Fruit fly (Drosophila melanogaster) whole organism, embryonic: Measurements from ENCODE around the gene mst.

Experiments
- Abd-B ChIP-seq: fragments of 200-800 bp; sonication (Bioruptor generic); optimal IDR thresholded peaks from 2 replicates; lab custom pipeline; 2018; ENCODE audit warnings: missing biosample characterization, mild to moderate bottlenecking, missing genetic modification characterization, moderate library complexity
- Adf1 ChIP-seq: fragments of 200-800 bp; sonication (Bioruptor generic); IDR thresholded peaks from 2 replicates; pipeline ENCODE4 v1.3.6; 2022; ENCODE audit warnings: missing biosample characterization, missing genetic modification characterization
- Atf-2 ChIP-seq: fragments of 200-800 bp; sonication (Bioruptor generic); optimal IDR thresholded peaks from 2 replicates; lab custom pipeline; 2016; ENCODE audit warnings: missing biosample characterization, missing genetic modification characterization
- Bgb ChIP-seq: fragments of 200-800 bp; sonication (Bioruptor generic); IDR thresholded peaks from 2 replicates; pipeline ENCODE4 v1.3.6; 2022; ENCODE audit warnings: missing biosample characterization, missing genetic modification characterization; ENCODE audit not compliant: partially characterized antibody
- CG1024 ChIP-seq: fragments of 200-800 bp; sonication (Bioruptor generic); IDR thresholded peaks from 2 replicates; pipeline ENCODE4 v1.3.6; 2022; ENCODE audit warnings: missing biosample characterization, missing genetic modification characterization
- CG10654 ChIP-seq: fragments of 200-800 bp; sonication (Bioruptor generic); optimal IDR thresholded peaks from 2 replicates; lab custom pipeline; 2016; ENCODE audit warnings: missing biosample characterization, missing genetic modification characterization
- CG11560 ChIP-seq: fragments of 200-800 bp; sonication (Bioruptor generic); IDR thresholded peaks from 3 replicates; pipeline ENCODE4 v1.3.6; 2022; ENCODE audit warnings: missing biosample characterization, missing genetic modification characterization
- CG15601 ChIP-seq: fragments of 200-800 bp; sonication (Bioruptor generic); optimal IDR thresholded peaks from 3 replicates; lab custom pipeline; 2019; ENCODE audit warnings: missing biosample characterization, mild to moderate bottlenecking, missing genetic modification characterization, moderate library complexity
- CG1602 ChIP-seq: fragments of 200-800 bp; sonication (Bioruptor generic); optimal IDR thresholded peaks from 3 replicates; lab custom pipeline; 2016; ENCODE audit warnings: missing biosample characterization, missing genetic modification characterization
- CG16863 ChIP-seq: fragments of 200-800 bp; sonication (Bioruptor generic); optimal IDR thresholded peaks from 3 replicates; lab custom pipeline; 2016; ENCODE audit warnings: missing biosample characterization, missing genetic modification characterization
- CG18599 ChIP-seq: fragments of 200-800 bp; sonication (Bioruptor generic); optimal IDR thresholded peaks from 3 replicates; lab custom pipeline; 2017; ENCODE audit warnings: missing biosample characterization, missing genetic modification characterization, mild to moderate bottlenecking, moderate library complexity, missing genetic modification reagents
- CG31365 ChIP-seq: fragments of 200-800 bp; sonication (Bioruptor generic); optimal IDR thresholded peaks from 2 replicates; lab custom pipeline; 2018; ENCODE audit warnings: missing biosample characterization, mild to moderate bottlenecking, missing genetic modification characterization
- CG3163 ChIP-seq: fragments of 200-800 bp; sonication (Bioruptor generic); optimal IDR thresholded peaks from 3 replicates; lab custom pipeline; 2016; ENCODE audit warnings: missing biosample characterization, missing genetic modification characterization
- CG33557 ChIP-seq: fragments of 200-800 bp; sonication (Bioruptor generic); optimal IDR thresholded peaks from 2 replicates; lab custom pipeline; 2019; ENCODE audit warnings: missing biosample characterization, mild to moderate bottlenecking, missing genetic modification characterization, moderate library complexity
- CG4730 ChIP-seq: fragments of 200-800 bp; sonication (Bioruptor generic); IDR thresholded peaks from 2 replicates; pipeline ENCODE4 v1.3.6; 2022; ENCODE audit warnings: missing biosample characterization, missing genetic modification characterization
- CG5953 ChIP-seq: fragments of 200-800 bp; sonication (Bioruptor generic); IDR thresholded peaks from 2 replicates; pipeline ENCODE4 v1.3.6; 2022; ENCODE audit warnings: missing biosample characterization, missing genetic modification characterization
- CG8924 ChIP-seq: fragments of 200-800 bp; optimal IDR thresholded peaks from 3 replicates; lab custom pipeline; 2019; ENCODE audit warnings: missing biosample characterization, mild to moderate bottlenecking, missing genetic modification characterization, moderate library complexity
- CG9437 ChIP-seq: fragments of 200-800 bp; sonication (Bioruptor generic); optimal IDR thresholded peaks from 2 replicates; lab custom pipeline; 2018; ENCODE audit warnings: missing biosample characterization, mild to moderate bottlenecking, missing genetic modification characterization
- CG9817 ChIP-seq: fragments of 200-800 bp; sonication (Bioruptor generic); optimal IDR thresholded peaks from 2 replicates; lab custom pipeline; 2018; ENCODE audit warnings: missing biosample characterization, mild to moderate bottlenecking, missing genetic modification characterization, moderate library complexity
- CG9876 ChIP-seq: fragments of 200-800 bp; sonication (Bioruptor generic); optimal IDR thresholded peaks from 2 replicates; lab custom pipeline; 2016; ENCODE audit warnings: missing biosample characterization, missing genetic modification characterization
- CG9932 ChIP-seq: fragments of 200-800 bp; sonication (Bioruptor generic); IDR thresholded peaks from 2 replicates; pipeline ENCODE4 v1.3.6; 2022; ENCODE audit warnings: missing biosample characterization, missing genetic modification characterization
- Camta ChIP-seq: fragments of 200-800 bp; sonication (Bioruptor generic); optimal IDR thresholded peaks from 2 replicates; lab custom pipeline; 2016; ENCODE audit warnings: missing biosample characterization, missing genetic modification characterization
- Deaf1 ChIP-seq: fragments of 200-800 bp; optimal IDR thresholded peaks from 3 replicates; lab custom pipeline; 2019; ENCODE audit warnings: missing biosample characterization, mild to moderate bottlenecking, missing genetic modification characterization, moderate library complexity
- E2f1 ChIP-seq: fragments of 200-800 bp; sonication (Bioruptor generic); IDR thresholded peaks from 2 replicates; pipeline ENCODE4 v1.3.6; 2022; ENCODE audit warnings: missing biosample characterization, missing genetic modification characterization
- E2f2 ChIP-seq: fragments of 200-800 bp; sonication (Bioruptor generic); IDR thresholded peaks from 2 replicates; pipeline ENCODE4 v1.3.6; 2022; ENCODE audit warnings: missing biosample characterization, missing genetic modification characterization
- Gsc ChIP-seq: fragments of 200-800 bp; sonication (Bioruptor generic); IDR thresholded peaks from 2 replicates; pipeline ENCODE4 v1.3.6; 2022; ENCODE audit warnings: missing biosample characterization, missing genetic modification characterization
- Hand ChIP-seq: fragments of 200-800 bp; sonication (Bioruptor generic); optimal IDR thresholded peaks from 2 replicates; lab custom pipeline; 2017; ENCODE audit warnings: mild to moderate bottlenecking, missing biosample characterization, missing genetic modification reagents, missing genetic modification characterization
- Hsf ChIP-seq: fragments of 200-800 bp; sonication (Bioruptor generic); optimal IDR thresholded peaks from 3 replicates; lab custom pipeline; 2016; ENCODE audit warnings: missing biosample characterization, missing genetic modification characterization
- Lpt ChIP-seq: fragments of >200 bp; optimal IDR thresholded peaks from 2 replicates; lab custom pipeline; 2018; ENCODE audit warnings: missing biosample characterization, missing genetic modification characterization
- NC2α ChIP-seq: fragments of 200-800 bp; sonication (Bioruptor generic); optimal IDR thresholded peaks from 2 replicates; lab custom pipeline; 2016; ENCODE audit warnings: missing biosample characterization, missing genetic modification characterization
- Nf-YA ChIP-seq: fragments of 200-800 bp; sonication (Bioruptor generic); IDR thresholded peaks from 2 replicates; pipeline ENCODE4 v1.3.6; 2022; ENCODE audit warnings: missing biosample characterization, missing genetic modification characterization
- Oaz ChIP-seq: fragments of 200-800 bp; sonication (Bioruptor generic); IDR thresholded peaks from 2 replicates; pipeline ENCODE4 v1.3.6; 2022; ENCODE audit warnings: missing biosample characterization, missing genetic modification characterization
- PHDP ChIP-seq: fragments of 200-800 bp; sonication (Bioruptor generic); optimal IDR thresholded peaks from 3 replicates; lab custom pipeline; 2018; ENCODE audit warnings: missing biosample characterization, mild to moderate bottlenecking, missing genetic modification characterization, moderate library complexity
- Ptx1 ChIP-seq: fragments of 200-800 bp; sonication (Bioruptor generic); IDR thresholded peaks from 2 replicates; pipeline ENCODE4 v1.3.6; 2022; ENCODE audit warnings: missing biosample characterization, missing genetic modification characterization
- Side ChIP-seq: fragments of 200-800 bp; sonication (Bioruptor generic); optimal IDR thresholded peaks from 2 replicates; lab custom pipeline; 2016; ENCODE audit warnings: missing biosample characterization, missing genetic modification characterization
- Taf1 ChIP-seq: fragments of 200-800 bp; sonication (Bioruptor generic); IDR thresholded peaks from 2 replicates; pipeline ENCODE4 v1.3.6; 2022; ENCODE audit warnings: missing biosample characterization, missing genetic modification characterization
- Vsx1 ChIP-seq: fragments of 200-800 bp; sonication (Bioruptor generic); optimal IDR thresholded peaks from 2 replicates; lab custom pipeline; 2017; ENCODE audit warnings: missing biosample characterization, mild to moderate bottlenecking, missing genetic modification characterization, missing genetic modification reagents
- ap ChIP-seq: fragments of 200-800 bp; sonication (Bioruptor generic); IDR thresholded peaks from 2 replicates; pipeline ENCODE4 v1.3.6; 2022; ENCODE audit warnings: missing biosample characterization, missing genetic modification characterization
- bbx ChIP-seq: fragments of 200-800 bp; sonication (Bioruptor generic); IDR thresholded peaks from 2 replicates; pipeline ENCODE4 v1.3.6; 2022; ENCODE audit warnings: missing biosample characterization, missing genetic modification characterization; ENCODE audit not compliant: partially characterized antibody
- danr ChIP-seq: fragments of 200-800 bp; sonication (Bioruptor generic); IDR thresholded peaks from 2 replicates; pipeline ENCODE4 v1.3.6; 2022; ENCODE audit warnings: missing biosample characterization, missing genetic modification characterization
- fd64A ChIP-seq: fragments of 200-800 bp; sonication (Bioruptor generic); optimal IDR thresholded peaks from 3 replicates; lab custom pipeline; 2018; ENCODE audit warnings: missing biosample characterization, mild to moderate bottlenecking, missing genetic modification characterization
- ind ChIP-seq: fragments of 200-800 bp; sonication (Bioruptor generic); optimal IDR thresholded peaks from 3 replicates; lab custom pipeline; 2016; ENCODE audit warnings: missing biosample characterization, missing genetic modification characterization
- nom ChIP-seq: fragments of 200-800 bp; sonication (Bioruptor generic); optimal IDR thresholded peaks from 2 replicates; lab custom pipeline; 2017; ENCODE audit warnings: missing biosample characterization, missing genetic modification characterization, mild to moderate bottlenecking, moderate library complexity, missing genetic modification reagents
- pan ChIP-seq, 4 experiments: fragments of >200 bp in 3 of 4; fragments of 200-800 bp in 1 of 4; sonication (Bioruptor generic) in 1 of 4; optimal IDR thresholded peaks in 3 of 4; IDR thresholded peaks in 1 of 4; 2 replicates each; pipeline versions ENCODE4 v1.3.6 to Lab custom; 2017 to 2022; ENCODE audit warnings: missing biosample characterization in 2 of 4, missing genetic modification characterization in 2 of 4, mixed read lengths in 1 of 4
- sima ChIP-seq: fragments of 200-800 bp; sonication (Bioruptor generic); optimal IDR thresholded peaks from 2 replicates; lab custom pipeline; 2016; ENCODE audit warnings: missing biosample characterization, missing genetic modification characterization
- slou ChIP-seq: fragments of 200-800 bp; sonication (Bioruptor generic); optimal IDR thresholded peaks from 3 replicates; lab custom pipeline; 2016; ENCODE audit warnings: missing biosample characterization, missing genetic modification characterization
- tap ChIP-seq: fragments of 200-800 bp; optimal IDR thresholded peaks from 3 replicates; lab custom pipeline; 2019; ENCODE audit warnings: missing biosample characterization, mild to moderate bottlenecking, missing genetic modification characterization, moderate library complexity
- trem ChIP-seq: fragments of 200-800 bp; optimal IDR thresholded peaks from 3 replicates; lab custom pipeline; 2019; ENCODE audit warnings: missing biosample characterization, mild to moderate bottlenecking, missing genetic modification characterization, moderate library complexity
- unpg ChIP-seq: fragments of 200-800 bp; sonication (Bioruptor generic); optimal IDR thresholded peaks from 3 replicates; lab custom pipeline; 2018; ENCODE audit warnings: missing biosample characterization, mild to moderate bottlenecking, missing genetic modification characterization, moderate library complexity
- vvl ChIP-seq: fragments of 200-800 bp; sonication (Bioruptor generic); IDR thresholded peaks from 2 replicates; pipeline ENCODE4 v1.3.6; 2022; ENCODE audit warnings: missing biosample characterization, missing genetic modification characterization

Gene mst

DNA sequence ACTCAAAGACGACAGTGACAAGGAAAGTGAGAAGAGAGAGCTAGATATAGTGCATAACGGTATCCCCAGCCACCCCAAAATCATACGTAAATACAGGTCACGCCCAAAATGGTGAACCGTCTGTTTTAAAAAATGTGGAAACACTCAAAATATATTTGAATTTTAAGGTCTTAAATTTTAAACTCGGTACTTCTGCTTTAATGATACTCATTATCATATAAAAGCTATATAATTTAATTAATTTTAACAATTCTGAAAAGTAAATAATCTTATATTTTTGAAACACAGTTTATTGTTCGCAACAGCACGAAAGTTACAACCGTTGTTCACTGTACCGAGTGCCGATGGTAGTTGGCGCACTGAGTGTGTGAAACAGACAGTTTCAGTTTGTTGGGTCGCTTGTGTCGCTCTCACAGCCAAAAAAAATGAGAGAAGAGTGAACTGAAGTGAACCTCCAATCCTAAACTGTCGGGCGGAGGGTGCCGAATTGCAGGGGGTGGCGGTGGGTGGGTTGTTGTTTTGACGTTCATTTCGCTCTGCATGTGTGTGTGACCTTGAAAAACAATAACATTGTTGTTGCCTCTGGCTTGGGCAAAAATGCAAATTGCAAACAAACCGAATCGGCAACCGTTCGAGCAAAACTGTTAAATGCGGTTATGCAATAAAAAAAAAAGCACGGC lies 22.3 kb upstream of the mst start (continued):
- peak; percentile 84 for TF ChIP-seq Vsx1 (GFP tag; lab: Kevin White, UChicago)
- TF ChIP-seq PHDP (tag; lab: Kevin White, UChicago), result peak; percentile 93
- no peak for TF ChIP-seq CG3163 (GFP tag; lab: Kevin White, UChicago)
- TF ChIP-seq Bgb, result no peak
- peak; percentile 37 for TF ChIP-seq CG31365 (tag; lab: Kevin White, UChicago)
- TF ChIP-seq CG15601 (tag; lab: Kevin White, UChicago), result peak; percentile 92
- TF ChIP-seq Adf1, result peak; percentile 70
- TF ChIP-seq CG5953 (GFP tag; lab: Robert Waterston, UW), result peak; percentile 57; the same call in 1 of the 2 replicates
- no peak; the same call in 1 of the 2 replicates for TF ChIP-seq CG1024 (GFP tag; lab: Robert Waterston, UW)
- TF ChIP-seq CG18599 (GFP tag; lab: Kevin White, UChicago), result peak; percentile 97
- TF ChIP-seq Atf-2 (GFP tag; lab: Kevin White, UChicago), result peak; percentile 25
- TF ChIP-seq Nf-YA (GFP tag; lab: Robert Waterston, UW), result peak; percentile 56
- TF ChIP-seq CG9437 (GFP tag; lab: Kevin White, UChicago), result peak; percentile 86
- peak; percentile 78 for TF ChIP-seq CG10654 (GFP tag; lab: Kevin White, UChicago)
- TF ChIP-seq CG1602, result peak; percentile 87
- TF ChIP-seq ap, result peak; percentile 57
- TF ChIP-seq bbx, result peak; percentile 23; the same call in 1 of the 2 replicates
- peak; percentile 79 for TF ChIP-seq CG11560 (tag; lab: Robert Waterston, UW)
- TF ChIP-seq CG33557, result peak; percentile 85
- TF ChIP-seq Ptx1 (GFP tag; lab: Robert Waterston, UW), result peak; percentile 93
- TF ChIP-seq Lpt (GFP tag; lab: Kevin White, UChicago), result no peak
- peak; percentile 68 for TF ChIP-seq fd64A
- peak; percentile 50 for TF ChIP-seq Hsf (GFP tag; lab: Kevin White, UChicago)
- TF ChIP-seq CG9817, result peak; percentile 89
- TF ChIP-seq slou (GFP tag; lab: Kevin White, UChicago), result peak; percentile 70
- peak; percentile 88 for TF ChIP-seq E2f1
- peak; percentile 82 for TF ChIP-seq Oaz (GFP tag; lab: Robert Waterston, UW)
- TF ChIP-seq danr (GFP tag; lab: Robert Waterston, UW), result peak; percentile 76
- TF ChIP-seq sima (GFP tag; lab: Kevin White, UChicago), result no peak
- peak; percentile 69 for TF ChIP-seq E2f2 (GFP tag; lab: Robert Waterston, UW)
- peak; percentile 96 for TF ChIP-seq CG8924
- no peak for TF ChIP-seq Side
- no peak for TF ChIP-seq Camta (GFP tag; lab: Kevin White, UChicago)
- TF ChIP-seq Deaf1 (tag; lab: Kevin White, UChicago), result peak; percentile 78
- no peak for TF ChIP-seq NC2α (GFP tag; lab: Kevin White, UChicago)
- peak; percentile 88 for TF ChIP-seq vvl (GFP tag; lab: Robert Waterston, UW)
- peak; percentile 91 for TF ChIP-seq tap (tag; lab: Kevin White, UChicago)
- peak; percentile 34 for TF ChIP-seq CG16863 (GFP tag; lab: Kevin White, UChicago)
- TF ChIP-seq pan (optimal IDR thresholded peaks at IDR 0.05; lab: Kevin White, UChicago), result no peak
- TF ChIP-seq pan (GFP tag; optimal IDR thresholded peaks at IDR 0.05 in 1 of 2, IDR thresholded peaks at IDR 0.05 in 1 of 2), result peak in 1 of 2 experiments; percentile 87
- peak; percentile 88 for TF ChIP-seq CG9932
- TF ChIP-seq Gsc (GFP tag; lab: Robert Waterston, UW), result peak; percentile 69
- TF ChIP-seq CG9876 (GFP tag; lab: Kevin White, UChicago), result no peak
- peak; percentile 91 for TF ChIP-seq unpg (GFP tag; lab: Kevin White, UChicago)
- peak; percentile 90 for TF ChIP-seq Abd-B
- TF ChIP-seq CG4730 (GFP tag; lab: Robert Waterston, UW), result peak; percentile 84
- peak; percentile 93 for TF ChIP-seq Hand (GFP tag; lab: Kevin White, UChicago)
- peak; percentile 81 for TF ChIP-seq trem (tag; lab: Kevin White, UChicago)
- TF ChIP-seq ind (GFP tag; lab: Kevin White, UChicago), result peak; percentile 89
- TF ChIP-seq Taf1 (GFP tag; lab: Robert Waterston, UW), result peak; percentile 71
- peak; percentile 55 for TF ChIP-seq nom (GFP tag; lab: Kevin White, UChicago)
